Worm (Caenorhabditis elegans) whole organism, mixed stage, embryonic: ENCODE measurements around the gene srb-19.

Experiments used
- flh-1 ChIP-seq: fragments of 200-800 bp; sonication (Bioruptor generic); optimal IDR thresholded peaks from 2 replicates; lab custom pipeline; 2018; ENCODE audit warnings: mild to moderate bottlenecking, missing genetic modification characterization, moderate library complexity, missing compliant biosample characterization
- lin-13 ChIP-seq: fragments of 150-350 bp; optimal IDR thresholded peaks from 2 replicates; lab custom pipeline; 2014; ENCODE audit warnings: missing biosample characterization, missing genetic modification characterization
- mep-1 ChIP-seq: fragments of 150-350 bp; optimal IDR thresholded peaks from 2 replicates; lab custom pipeline; 2017; ENCODE audit warnings: missing biosample characterization, missing genetic modification reagents, missing genetic modification characterization, inconsistent platforms
- sptf-1 ChIP-seq: sonication (generic microtip); optimal IDR thresholded peaks from 2 replicates; lab custom pipeline; 2017; ENCODE audit warnings: mild to moderate bottlenecking, missing genetic modification characterization, moderate library complexity, missing compliant biosample characterization
- tbx-8 ChIP-seq: fragments of 200-800 bp; sonication (Bioruptor generic); optimal IDR thresholded peaks from 2 replicates; lab custom pipeline; 2018; ENCODE audit warnings: mild to moderate bottlenecking, missing genetic modification characterization, moderate library complexity, missing compliant biosample characterization
- unc-62 ChIP-seq: fragments of 150-350 bp; optimal IDR thresholded peaks from 2 replicates; lab custom pipeline; 2014; ENCODE audit warnings: missing biosample characterization, missing genetic modification reagents, missing genetic modification characterization
- zip-8 ChIP-seq: fragments of 150-350 bp; optimal IDR thresholded peaks from 2 replicates; lab custom pipeline; 2014; ENCODE audit warnings: missing biosample characterization, missing genetic modification characterization

ce11 chrV:7525695-7526094, 5.7 kb upstream of the srb-19 start, which contains the start of gene C54F6.18:
- TF ChIP-seq zip-8 (no peak), lin-13 (tag; lab: Kevin White, UChicago) (no peak), unc-62 (GFP tag; lab: Kevin White, UChicago) (no peak), tbx-8 (no peak), sptf-1 (tag; lab: Kevin White, UChicago) (no peak), mep-1 (no peak), flh-1 (GFP tag; lab: Kevin White, UChicago) (no peak)
